Worm (Caenorhabditis elegans): ENCODE results near the gene ZK355.8.

- TF ChIP-seq madf-6 (GFP tag; IDR thresholded peaks at IDR 0.05) (no peak), egl-18 (GFP tag; IDR thresholded peaks at IDR 0.05) (no peak), ceh-40 (GFP tag; IDR thresholded peaks at IDR 0.05) (no peak), unc-130 (GFP tag; optimal IDR thresholded peaks at IDR 0.05) (no peak), snpc-3.4 (tag; optimal IDR thresholded peaks at IDR 0.05) (no peak), nhr-179 (tag; optimal IDR thresholded peaks at IDR 0.05) (no peak), egrh-3 (GFP tag; IDR thresholded peaks at IDR 0.05) (no peak), madf-8 (GFP tag; conservative IDR thresholded peaks at IDR 0.05) (no peak), ama-1 (optimal IDR thresholded peaks at IDR 0.05) (no peak), ama-1 (GFP tag; optimal IDR thresholded peaks at IDR 0.05) (no peak)
Measured at ce11 chrII:2975561-2976230, 48.1 kb downstream of the ZK355.8 start.
